Worm (Caenorhabditis elegans): Measurements from ENCODE around the gene twk-46.

- TF ChIP-seq unc-130 (GFP tag; optimal IDR thresholded peaks at IDR 0.05) (no peak), zag-1 (tag; optimal IDR thresholded peaks at IDR 0.05) (no peak), saeg-2 (GFP tag; IDR thresholded peaks at IDR 0.05) (no peak), nhr-77 (tag; optimal IDR thresholded peaks at IDR 0.05) (no peak), lin-15B (tag; optimal IDR thresholded peaks at IDR 0.05) (no peak), nhr-237 (tag; optimal IDR thresholded peaks at IDR 0.05) (no peak), lir-3 (tag; optimal IDR thresholded peaks at IDR 0.05) (no peak), Y105C5A.15 (GFP tag; IDR thresholded peaks at IDR 0.05) (no peak), fos-1 (tag; optimal IDR thresholded peaks at IDR 0.05) (no peak), hlh-30 (tag; optimal IDR thresholded peaks at IDR 0.05; ENCODE audit: insufficient read depth) (no peak), pqm-1 (tag; optimal IDR thresholded peaks at IDR 0.05) (no peak), nhr-76 (tag; optimal IDR thresholded peaks at IDR 0.05) (no peak), nhr-10 (tag; optimal IDR thresholded peaks at IDR 0.05) (no peak), fkh-10 (GFP tag; optimal IDR thresholded peaks at IDR 0.05) (no peak)
Measured at ce11 chrV:19013215-19013614, 46.8 kb upstream of the twk-46 start.

Data from whole organism, L4 larva.